Comparison of ENCODE assay signal across 1 fruit fly cellular context in genomic region chr2L:8416350-8417046, dm6.
TF ChIP-seq lines count a peak whose summit lies in the region.

No protein-coding gene starts in this region.

TF ChIP-seq in whole organism, embryonic, 481 proteins besides CTCF, POLR2A, EP300 and RAD21 (continued from another document and continues in another):
- TF ChIP-seq caup (GFP tag; optimal IDR thresholded peaks at IDR 0.05; lab: Kevin White, UChicago; ENCODE audit: severe bottlenecking) (no peak), NFAT (GFP tag; IDR thresholded peaks at IDR 0.05; lab: Robert Waterston, UW) (0 out of 2 replicates have a peak, but pooled peaks have one; percentile 11), dpn (GFP tag; optimal IDR thresholded peaks at IDR 0.05; lab: Kevin White, UChicago) (peak in 1 of 2 experiments; percentile 1), ftz-f1 (GFP tag; optimal IDR thresholded peaks at IDR 0.05; lab: Kevin White, UChicago) (no peak), CG6175 (GFP tag; IDR thresholded peaks at IDR 0.05; lab: Robert Waterston, UW) (no peak), Xrp1 (GFP tag; IDR thresholded peaks at IDR 0.05; lab: Robert Waterston, UW) (peak; percentile 36; the same call in 1 of the 2 replicates), CG8388 (GFP tag; optimal IDR thresholded peaks at IDR 0.05; lab: Kevin White, UChicago) (no peak), p53 (GFP tag; optimal IDR thresholded peaks at IDR 0.05; lab: Kevin White, UChicago) (no peak), CG15269 (tag; optimal IDR thresholded peaks at IDR 0.05; lab: Kevin White, UChicago) (no peak), peb (GFP tag; IDR thresholded peaks at IDR 0.05; lab: Robert Waterston, UW) (no peak), CG4730 (GFP tag; IDR thresholded peaks at IDR 0.05; lab: Robert Waterston, UW) (no peak), Hsf (GFP tag; optimal IDR thresholded peaks at IDR 0.05; lab: Kevin White, UChicago) (peak; percentile 1), CG17328 (GFP tag; IDR thresholded peaks at IDR 0.05; lab: Robert Waterston, UW) (no peak), BtbVII (GFP tag; optimal IDR thresholded peaks at IDR 0.05; lab: Kevin White, UChicago) (no peak), Myb (GFP tag; optimal IDR thresholded peaks at IDR 0.05; lab: Kevin White, UChicago) (no peak), Usf (GFP tag; optimal IDR thresholded peaks at IDR 0.05; lab: Kevin White, UChicago) (no peak), HLH4C (GFP tag; IDR thresholded peaks at IDR 0.05; lab: Robert Waterston, UW; ENCODE audit: partially characterized antibody) (0 out of 3 replicates have a peak, but pooled peaks have one; percentile 34), sim (GFP tag; IDR thresholded peaks at IDR 0.05; lab: Robert Waterston, UW) (0 out of 2 replicates have a peak, but pooled peaks have one; percentile 5), chn (GFP tag; optimal IDR thresholded peaks at IDR 0.05; lab: Kevin White, UChicago) (peak; percentile 42), ewg (GFP tag; optimal IDR thresholded peaks at IDR 0.05; lab: Kevin White, UChicago) (peak; percentile 30), Adf1 (GFP tag; IDR thresholded peaks at IDR 0.05; lab: Robert Waterston, UW) (peak; percentile 98), CG34422 (GFP tag; IDR thresholded peaks at IDR 0.05; lab: Robert Waterston, UW) (peak; percentile 43; the same call in 1 of the 3 replicates), Rfx (GFP tag; IDR thresholded peaks at IDR 0.05; lab: Robert Waterston, UW) (no peak), CG2116 (GFP tag; optimal IDR thresholded peaks at IDR 0.05; lab: Kevin White, UChicago) (peak; percentile 14), CG12769 (tag; optimal IDR thresholded peaks at IDR 0.05; lab: Kevin White, UChicago) (no peak), gcm (GFP tag; optimal IDR thresholded peaks at IDR 0.05; lab: Kevin White, UChicago) (peak; percentile 21), CG7928 (GFP tag; optimal IDR thresholded peaks at IDR 0.05; lab: Kevin White, UChicago) (no peak), btn (GFP tag; optimal IDR thresholded peaks at IDR 0.05; lab: Kevin White, UChicago) (peak; percentile 29), Atf3 (GFP tag; optimal IDR thresholded peaks at IDR 0.05; lab: Kevin White, UChicago) (no peak), Gug (GFP tag; IDR thresholded peaks at IDR 0.05; lab: Robert Waterston, UW) (no peak), gsb-n (tag; optimal IDR thresholded peaks at IDR 0.05; lab: Kevin White, UChicago) (no peak), CG6854 (GFP tag; optimal IDR thresholded peaks at IDR 0.05; lab: Kevin White, UChicago) (no peak), CG34376 (GFP tag; optimal IDR thresholded peaks at IDR 0.05; lab: Kevin White, UChicago) (no peak), CG6683 (GFP tag; optimal IDR thresholded peaks at IDR 0.05; lab: Kevin White, UChicago) (no peak), sisA (GFP tag; IDR thresholded peaks at IDR 0.05; lab: Robert Waterston, UW) (no peak), so (GFP tag; IDR thresholded peaks at IDR 0.05; lab: Robert Waterston, UW) (no peak), CG7839 (tag; optimal IDR thresholded peaks at IDR 0.05; lab: Kevin White, UChicago) (no peak), CG30431 (GFP tag; optimal IDR thresholded peaks at IDR 0.05; lab: Kevin White, UChicago) (no peak), Sin3A (optimal IDR thresholded peaks at IDR 0.05; lab: Kevin White, UChicago) (no peak), gsb (GFP tag; IDR thresholded peaks at IDR 0.05; lab: Robert Waterston, UW) (no peak), fu2 (GFP tag; optimal IDR thresholded peaks at IDR 0.05; lab: Kevin White, UChicago) (no peak), CG10565 (GFP tag; optimal IDR thresholded peaks at IDR 0.05; lab: Kevin White, UChicago) (no peak), Pdp1 (GFP tag; optimal IDR thresholded peaks at IDR 0.05; lab: Kevin White, UChicago) (no peak), tll (GFP tag; optimal IDR thresholded peaks at IDR 0.05; lab: Kevin White, UChicago) (peak in 1 of 2 experiments; percentile 99), cg (GFP tag; optimal IDR thresholded peaks at IDR 0.05; lab: Kevin White, UChicago) (peak; percentile 68), ken (GFP tag; IDR thresholded peaks at IDR 0.05; lab: Robert Waterston, UW) (no peak), CG9932 (GFP tag; IDR thresholded peaks at IDR 0.05; lab: Robert Waterston, UW) (peak; percentile 31; the same call in 1 of the 2 replicates), mld (GFP tag; IDR thresholded peaks at IDR 0.05; lab: Robert Waterston, UW; ENCODE audit: partially characterized antibody) (no peak), zfh2 (GFP tag; optimal IDR thresholded peaks at IDR 0.05; lab: Kevin White, UChicago) (peak; percentile 2), stwl (tag; optimal IDR thresholded peaks at IDR 0.05; lab: Kevin White, UChicago) (peak; percentile 6), CG15073 (GFP tag; optimal IDR thresholded peaks at IDR 0.05; lab: Kevin White, UChicago) (no peak), CG17829 (tag; optimal IDR thresholded peaks at IDR 0.05; lab: Kevin White, UChicago) (no peak), pzg (GFP tag; optimal IDR thresholded peaks at IDR 0.05; lab: Kevin White, UChicago) (peak; percentile 11), Ets97D (GFP tag; optimal IDR thresholded peaks at IDR 0.05; lab: Kevin White, UChicago) (peak; percentile 4), TFAM (GFP tag; optimal IDR thresholded peaks at IDR 0.05; lab: Kevin White, UChicago) (no peak), CkIIα-i1 (GFP tag; IDR thresholded peaks at IDR 0.05; lab: Robert Waterston, UW) (no peak), Vsx1 (GFP tag; optimal IDR thresholded peaks at IDR 0.05; lab: Kevin White, UChicago) (no peak), her (GFP tag; optimal IDR thresholded peaks at IDR 0.05; lab: Kevin White, UChicago) (peak; percentile 51), Asciz (GFP tag; optimal IDR thresholded peaks at IDR 0.05; lab: Kevin White, UChicago) (no peak), CG1024 (GFP tag; IDR thresholded peaks at IDR 0.05; lab: Robert Waterston, UW) (0 out of 2 replicates have a peak, but pooled peaks have one; percentile 11), sr (GFP tag; IDR thresholded peaks at IDR 0.05; lab: Robert Waterston, UW) (no peak), CG8089 (GFP tag; optimal IDR thresholded peaks at IDR 0.05; lab: Kevin White, UChicago) (no peak), CG6813 (GFP tag; optimal IDR thresholded peaks at IDR 0.05; lab: Kevin White, UChicago) (peak; percentile 4), emc (GFP tag; optimal IDR thresholded peaks at IDR 0.05; lab: Kevin White, UChicago) (no peak), eve (GFP tag; optimal IDR thresholded peaks at IDR 0.05; lab: Kevin White, UChicago) (no peak), row (GFP tag; IDR thresholded peaks at IDR 0.05; lab: Robert Waterston, UW) (peak; percentile 44; the same call in 2 of the 3 replicates), CG5245 (GFP tag; optimal IDR thresholded peaks at IDR 0.05; lab: Kevin White, UChicago) (peak; percentile 36), C15 (GFP tag; IDR thresholded peaks at IDR 0.05; lab: Robert Waterston, UW) (no peak), gce (GFP tag; IDR thresholded peaks at IDR 0.05; lab: Robert Waterston, UW) (0 out of 3 replicates have a peak, but pooled peaks have one; percentile 39), CG6254 (GFP tag; optimal IDR thresholded peaks at IDR 0.05; lab: Kevin White, UChicago) (peak; percentile 21), CG2129 (GFP tag; IDR thresholded peaks at IDR 0.05; lab: Robert Waterston, UW; ENCODE audit: partially characterized antibody) (no peak), nom (GFP tag; optimal IDR thresholded peaks at IDR 0.05; lab: Kevin White, UChicago) (peak; percentile 83), ap (GFP tag; IDR thresholded peaks at IDR 0.05; lab: Robert Waterston, UW) (no peak), Meics (GFP tag; optimal IDR thresholded peaks at IDR 0.05; lab: Kevin White, UChicago) (peak; percentile 36), Ravus (GFP tag; IDR thresholded peaks at IDR 0.05; lab: Robert Waterston, UW) (no peak), tin (GFP tag; optimal IDR thresholded peaks at IDR 0.05; lab: Kevin White, UChicago) (peak; percentile 5), CG10267 (tag; optimal IDR thresholded peaks at IDR 0.05; lab: Kevin White, UChicago) (no peak), Sry-δ (GFP tag; optimal IDR thresholded peaks at IDR 0.05; lab: Kevin White, UChicago) (no peak), dmrt11E (tag; optimal IDR thresholded peaks at IDR 0.05; lab: Kevin White, UChicago) (no peak), CG8944 (GFP tag; optimal IDR thresholded peaks at IDR 0.05; lab: Kevin White, UChicago) (no peak), Hey (tag; optimal IDR thresholded peaks at IDR 0.05; lab: Kevin White, UChicago) (no peak), CG12744 (GFP tag; optimal IDR thresholded peaks at IDR 0.05; lab: Kevin White, UChicago) (no peak), Antp (GFP tag; optimal IDR thresholded peaks at IDR 0.05; lab: Kevin White, UChicago) (peak; percentile 9), cad (GFP tag; optimal IDR thresholded peaks at IDR 0.05; lab: Kevin White, UChicago) (no peak), CG7357 (GFP tag; IDR thresholded peaks at IDR 0.05; lab: Robert Waterston, UW) (no peak), CG30020 (tag; optimal IDR thresholded peaks at IDR 0.05; lab: Kevin White, UChicago) (no peak), wor (GFP tag; IDR thresholded peaks at IDR 0.05; lab: Robert Waterston, UW) (no peak), CG4282 (GFP tag; optimal IDR thresholded peaks at IDR 0.05; lab: Kevin White, UChicago) (no peak), CG2120 (GFP tag; optimal IDR thresholded peaks at IDR 0.05; lab: Kevin White, UChicago) (peak; percentile 34), CG10321 (GFP tag; IDR thresholded peaks at IDR 0.05; lab: Robert Waterston, UW) (peak; percentile 24; the same call in 1 of the 2 replicates), CG3281 (GFP tag; optimal IDR thresholded peaks at IDR 0.05; lab: Kevin White, UChicago) (no peak), CG34224 (GFP tag; IDR thresholded peaks at IDR 0.05; lab: Robert Waterston, UW; ENCODE audit: partially characterized antibody) (no peak), kay (GFP tag; optimal IDR thresholded peaks at IDR 0.05; lab: Kevin White, UChicago) (no peak), Hand (GFP tag; optimal IDR thresholded peaks at IDR 0.05; lab: Kevin White, UChicago) (no peak), lilli (GFP tag; optimal IDR thresholded peaks at IDR 0.05; lab: Kevin White, UChicago) (peak; percentile 23), HmgD (GFP tag; optimal IDR thresholded peaks at IDR 0.05; lab: Kevin White, UChicago) (peak; percentile 57), CG5953 (GFP tag; IDR thresholded peaks at IDR 0.05; lab: Robert Waterston, UW) (no peak), abd-A (tag; optimal IDR thresholded peaks at IDR 0.05; lab: Kevin White, UChicago) (no peak), crp (GFP tag; optimal IDR thresholded peaks at IDR 0.05; lab: Kevin White, UChicago) (no peak), CG6272 (GFP tag; IDR thresholded peaks at IDR 0.05; lab: Robert Waterston, UW) (no peak), jing (GFP tag; optimal IDR thresholded peaks at IDR 0.05; lab: Kevin White, UChicago) (no peak), ham (GFP tag; IDR thresholded peaks at IDR 0.05; lab: Robert Waterston, UW) (no peak), CG14860 (GFP tag; IDR thresholded peaks at IDR 0.05; lab: Robert Waterston, UW; ENCODE audit: partially characterized antibody) (no peak), unpg (GFP tag; optimal IDR thresholded peaks at IDR 0.05; lab: Kevin White, UChicago) (no peak), CG6765 (GFP tag; optimal IDR thresholded peaks at IDR 0.05; lab: Kevin White, UChicago) (no peak), CG32532 (GFP tag; IDR thresholded peaks at IDR 0.05; lab: Robert Waterston, UW) (0 out of 2 replicates have a peak, but pooled peaks have one; percentile 41), pnt (GFP tag; optimal IDR thresholded peaks at IDR 0.05; lab: Kevin White, UChicago) (no peak), BEAF-32 (GFP tag; optimal IDR thresholded peaks at IDR 0.05; lab: Kevin White, UChicago) (no peak), CG16815 (GFP tag; optimal IDR thresholded peaks at IDR 0.05; lab: Kevin White, UChicago) (no peak), CG14014 (GFP tag; IDR thresholded peaks at IDR 0.05; lab: Robert Waterston, UW) (no peak), CG15696 (tag; optimal IDR thresholded peaks at IDR 0.05; lab: Kevin White, UChicago) (peak; percentile 32), esg (GFP tag; conservative IDR thresholded peaks at IDR 0.05; lab: Robert Waterston, UW) (no peak), CG3407 (GFP tag; optimal IDR thresholded peaks at IDR 0.05; lab: Kevin White, UChicago) (no peak), trem (tag; optimal IDR thresholded peaks at IDR 0.05; lab: Kevin White, UChicago) (peak; percentile 20), odd (GFP tag; optimal IDR thresholded peaks at IDR 0.05; lab: Kevin White, UChicago) (no peak), twi (tag; optimal IDR thresholded peaks at IDR 0.05; lab: Kevin White, UChicago) (peak; percentile 7), CG11504 (tag; optimal IDR thresholded peaks at IDR 0.05; lab: Kevin White, UChicago) (no peak), stc (GFP tag; IDR thresholded peaks at IDR 0.05; lab: Robert Waterston, UW) (no peak), da (GFP tag; optimal IDR thresholded peaks at IDR 0.05; lab: Kevin White, UChicago) (no peak), HLH3B (GFP tag; IDR thresholded peaks at IDR 0.05; lab: Robert Waterston, UW) (0 out of 2 replicates have a peak, but pooled peaks have one; percentile 4), lbe (GFP tag; optimal IDR thresholded peaks at IDR 0.05; lab: Kevin White, UChicago) (peak; percentile 55), CG3838 (GFP tag; optimal IDR thresholded peaks at IDR 0.05; lab: Kevin White, UChicago) (no peak), CG4360 (GFP tag; IDR thresholded peaks at IDR 0.05; lab: Robert Waterston, UW) (no peak), MBD-R2 (GFP tag; IDR thresholded peaks at IDR 0.05; lab: Robert Waterston, UW) (no peak), Taf1 (GFP tag; IDR thresholded peaks at IDR 0.05; lab: Robert Waterston, UW) (no peak), Atf6 (GFP tag; IDR thresholded peaks at IDR 0.05; lab: Robert Waterston, UW) (peak; percentile 58; the same call in 1 of the 2 replicates), CG16813 (GFP tag; IDR thresholded peaks at IDR 0.05; lab: Robert Waterston, UW; ENCODE audit: partially characterized antibody) (no peak), Lpt (GFP tag; optimal IDR thresholded peaks at IDR 0.05; lab: Kevin White, UChicago) (no peak), CG14050 (GFP tag; IDR thresholded peaks at IDR 0.05; lab: Robert Waterston, UW) (no peak), tgo (GFP tag; IDR thresholded peaks at IDR 0.05; lab: Robert Waterston, UW) (no peak), B-H1 (GFP tag; IDR thresholded peaks at IDR 0.05; lab: Robert Waterston, UW) (no peak), E2f2 (GFP tag; IDR thresholded peaks at IDR 0.05; lab: Robert Waterston, UW) (peak; percentile 67), CG12236 (GFP tag; optimal IDR thresholded peaks at IDR 0.05; lab: Kevin White, UChicago) (peak; percentile 16), Doc3 (GFP tag; IDR thresholded peaks at IDR 0.05; lab: Robert Waterston, UW; ENCODE audit: partially characterized antibody) (no peak), CG6689 (GFP tag; IDR thresholded peaks at IDR 0.05; lab: Robert Waterston, UW) (no peak)
